Fruit fly (Drosophila melanogaster): ENCODE results near the gene Pgam5.

Pgam5 gene

dm6 chrX:1834702-1835376, 38.5 kb downstream of the Pgam5 start:
- TF ChIP-seq rgr (GFP tag; optimal IDR thresholded peaks at IDR 0.05) (no peak), Mio (GFP tag; optimal IDR thresholded peaks at IDR 0.05) (no peak)

dm6 chrX:1832699-1833098, 40.7 kb downstream of the Pgam5 start:
- TF ChIP-seq sv (GFP tag; optimal IDR thresholded peaks at IDR 0.05) (no peak), Mio (GFP tag; optimal IDR thresholded peaks at IDR 0.05) (no peak), Abd-B (GFP tag; optimal IDR thresholded peaks at IDR 0.05) (no peak), ey (GFP tag; optimal IDR thresholded peaks at IDR 0.05) (no peak), Hnf4 (GFP tag; optimal IDR thresholded peaks at IDR 0.05) (no peak), pan (optimal IDR thresholded peaks at IDR 0.05) (no peak), OdsH (GFP tag; optimal IDR thresholded peaks at IDR 0.05) (no peak), Myc (optimal IDR thresholded peaks at IDR 0.05) (no peak), foxo (GFP tag; optimal IDR thresholded peaks at IDR 0.05) (no peak), CG9705 (GFP tag; optimal IDR thresholded peaks at IDR 0.05) (no peak), Rel (GFP tag; optimal IDR thresholded peaks at IDR 0.05) (no peak), Rel (tag; optimal IDR thresholded peaks at IDR 0.05) (no peak), dsf (GFP tag; optimal IDR thresholded peaks at IDR 0.05; ENCODE audit: borderline replicate concordance) (no peak), fru (GFP tag; optimal IDR thresholded peaks at IDR 0.05) (no peak), CrebA (GFP tag; optimal IDR thresholded peaks at IDR 0.05; ENCODE audit: borderline replicate concordance) (no peak), Dfd (GFP tag; optimal IDR thresholded peaks at IDR 0.05) (no peak), usp (GFP tag; optimal IDR thresholded peaks at IDR 0.05) (no peak), woc (GFP tag; optimal IDR thresholded peaks at IDR 0.05) (no peak), CG32264 (GFP tag; optimal IDR thresholded peaks at IDR 0.05) (no peak), Hr83 (GFP tag; optimal IDR thresholded peaks at IDR 0.05; ENCODE audit: poor library complexity, severe bottlenecking) (no peak)

dm6 chrX:1831219-1831555, 42.2 kb downstream of the Pgam5 start:
- peak in 1 of 2 experiments; percentile 23 for TF ChIP-seq dl (GFP tag; optimal IDR thresholded peaks at IDR 0.05; ENCODE audit: insufficient read depth in 1 of 2, partially characterized antibody in 2 of 2)
- no peak for TF ChIP-seq Mio (GFP tag; optimal IDR thresholded peaks at IDR 0.05)
- TF ChIP-seq Dif (GFP tag; optimal IDR thresholded peaks at IDR 0.05; ENCODE audit: partially characterized antibody) = peak; percentile 33

- TF ChIP-seq Jra (GFP tag; optimal IDR thresholded peaks at IDR 0.05) = peak; percentile 91
- peak; percentile 91 to 98 for TF ChIP-seq foxo (GFP tag; optimal IDR thresholded peaks at IDR 0.05)
- TF ChIP-seq tai (GFP tag; optimal IDR thresholded peaks at IDR 0.05) = peak; percentile 82
- peak; percentile 89 for TF ChIP-seq Hr83 (GFP tag; optimal IDR thresholded peaks at IDR 0.05; ENCODE audit: poor library complexity, severe bottlenecking)
- TF ChIP-seq OdsH (GFP tag; optimal IDR thresholded peaks at IDR 0.05) = peak; percentile 95
- peak; percentile 94 for TF ChIP-seq dmrt93B (GFP tag; optimal IDR thresholded peaks at IDR 0.05)
- peak in 1 of 2 experiments; percentile 23 for TF ChIP-seq dl (GFP tag; optimal IDR thresholded peaks at IDR 0.05; ENCODE audit: insufficient read depth in 1 of 2, partially characterized antibody in 2 of 2)
- TF ChIP-seq ey (GFP tag; optimal IDR thresholded peaks at IDR 0.05) = peak; percentile 96
- TF ChIP-seq CG9705 (GFP tag; optimal IDR thresholded peaks at IDR 0.05) = peak; percentile 89
- TF ChIP-seq Abd-B (GFP tag; optimal IDR thresholded peaks at IDR 0.05) = no peak
- peak; percentile 98 for TF ChIP-seq rgr (GFP tag; optimal IDR thresholded peaks at IDR 0.05)
- peak; percentile 81 for TF ChIP-seq dsf (GFP tag; optimal IDR thresholded peaks at IDR 0.05; ENCODE audit: borderline replicate concordance)
- TF ChIP-seq Sp1 (GFP tag; optimal IDR thresholded peaks at IDR 0.05) = peak; percentile 95
- TF ChIP-seq Hnf4 (GFP tag; optimal IDR thresholded peaks at IDR 0.05) = peak; percentile 98
- TF ChIP-seq Mio (GFP tag; optimal IDR thresholded peaks at IDR 0.05) = peak; percentile 77
- TF ChIP-seq Dfd (GFP tag; optimal IDR thresholded peaks at IDR 0.05) = no peak
- peak; percentile 96 for TF ChIP-seq sv (GFP tag; optimal IDR thresholded peaks at IDR 0.05)
- TF ChIP-seq jim (GFP tag; optimal IDR thresholded peaks at IDR 0.05) = no peak
- TF ChIP-seq Hr78 (GFP tag; optimal IDR thresholded peaks at IDR 0.05) = no peak
- TF ChIP-seq pan (optimal IDR thresholded peaks at IDR 0.05) = no peak
- TF ChIP-seq Rel (GFP tag; optimal IDR thresholded peaks at IDR 0.05) = peak; percentile 78
- TF ChIP-seq Rel (tag; optimal IDR thresholded peaks at IDR 0.05) = peak; percentile 82
- TF ChIP-seq fru (GFP tag; optimal IDR thresholded peaks at IDR 0.05) = peak; percentile 98
- TF ChIP-seq GATAd (GFP tag; optimal IDR thresholded peaks at IDR 0.05) = peak; percentile 58
- TF ChIP-seq Dif (GFP tag; optimal IDR thresholded peaks at IDR 0.05; ENCODE audit: partially characterized antibody) = no peak
- no peak for TF ChIP-seq Myc (optimal IDR thresholded peaks at IDR 0.05)
- TF ChIP-seq usp (GFP tag; optimal IDR thresholded peaks at IDR 0.05) = no peak
- peak; percentile 97 for TF ChIP-seq HLH106 (tag; optimal IDR thresholded peaks at IDR 0.05)
- TF ChIP-seq CG32264 (GFP tag; optimal IDR thresholded peaks at IDR 0.05) = peak; percentile 96
- no peak for TF ChIP-seq Vsx2 (GFP tag; optimal IDR thresholded peaks at IDR 0.05; ENCODE audit: partially characterized antibody)
- peak; percentile 97 for TF ChIP-seq br (GFP tag; optimal IDR thresholded peaks at IDR 0.05)
- no peak for TF ChIP-seq N (GFP tag; optimal IDR thresholded peaks at IDR 0.05)
- peak; percentile 99 for TF ChIP-seq h (GFP tag; optimal IDR thresholded peaks at IDR 0.05)
- peak; percentile 92 for TF ChIP-seq psq (GFP tag; optimal IDR thresholded peaks at IDR 0.05)
- TF ChIP-seq sage (GFP tag; optimal IDR thresholded peaks at IDR 0.05) = peak; percentile 97
- TF ChIP-seq lola (GFP tag; optimal IDR thresholded peaks at IDR 0.05) = no peak
- peak; percentile 98 for TF ChIP-seq woc (GFP tag; optimal IDR thresholded peaks at IDR 0.05)
Measured at dm6 chrX:1830396-1831218, 42.8 kb downstream of the Pgam5 start.
